Fruit fly (Drosophila melanogaster): ENCODE measurements around the gene Cyp6d5.

dm6 chr3R:13983272-13984032 lies 45.6 kb upstream of the Cyp6d5 start:
- TF ChIP-seq CTCF (optimal IDR thresholded peaks at IDR 0.05) (no peak), CG8478 (optimal IDR thresholded peaks at IDR 0.05) (no peak)

Data from S2 (cell line).